Worm (Caenorhabditis elegans) whole organism, L2 larva: ENCODE results near the gene hgrs-1.

Experiments
- C34F6.9 ChIP-seq: fragments of 150-350 bp; optimal IDR thresholded peaks from 2 replicates; lab custom pipeline; 2014; ENCODE audit warnings: missing biosample characterization, missing genetic modification characterization
- F13H6.1 ChIP-seq: sonication (generic microtip); optimal IDR thresholded peaks from 2 replicates; lab custom pipeline; 2016; ENCODE audit warnings: missing genetic modification characterization, missing compliant biosample characterization
- R02D3.7 ChIP-seq: fragments of 150-350 bp; optimal IDR thresholded peaks from 2 replicates; lab custom pipeline; 2014; ENCODE audit warnings: missing biosample characterization, missing genetic modification characterization
- Y55F3AM.14 ChIP-seq: fragments of 200-800 bp; sonication (Bioruptor generic); optimal IDR thresholded peaks from 2 replicates; lab custom pipeline; 2018; ENCODE audit warnings: mild to moderate bottlenecking, missing genetic modification characterization, missing compliant biosample characterization
- ZK546.5 ChIP-seq: sonication (generic microtip); optimal IDR thresholded peaks from 2 replicates; lab custom pipeline; 2017; ENCODE audit warnings: missing biosample characterization, missing genetic modification characterization
- alr-1 ChIP-seq: fragments of 150-350 bp; optimal IDR thresholded peaks from 2 replicates; lab custom pipeline; 2014; ENCODE audit warnings: missing biosample characterization, missing genetic modification characterization
- aly-2 ChIP-seq: fragments of 150-350 bp; optimal IDR thresholded peaks from 2 replicates; lab custom pipeline; 2014; ENCODE audit warnings: missing biosample characterization, missing genetic modification characterization
- ama-1 ChIP-seq: fragments of 150-350 bp; optimal IDR thresholded peaks from 2 replicates; lab custom pipeline; 2018; ENCODE audit warnings: inconsistent platforms
- blmp-1 ChIP-seq: sonication (generic microtip); optimal IDR thresholded peaks from 2 replicates; lab custom pipeline; 2017; ENCODE audit warnings: missing genetic modification characterization, mild to moderate bottlenecking, missing compliant biosample characterization, antibody characterized with exemption, moderate library complexity; ENCODE audit not compliant: insufficient read depth
- ceh-16 ChIP-seq: fragments of 150-350 bp; optimal IDR thresholded peaks from 2 replicates; lab custom pipeline; 2014; ENCODE audit warnings: missing biosample characterization, missing genetic modification characterization
- ceh-82 ChIP-seq: fragments of 150-350 bp; optimal IDR thresholded peaks from 2 replicates; lab custom pipeline; 2014; ENCODE audit warnings: missing biosample characterization, missing genetic modification characterization
- crh-2 ChIP-seq: sonication (generic microtip); optimal IDR thresholded peaks from 2 replicates; lab custom pipeline; 2017; ENCODE audit warnings: missing biosample characterization, missing genetic modification characterization
- dmd-4 ChIP-seq: sonication (generic microtip); optimal IDR thresholded peaks from 2 replicates; lab custom pipeline; 2017; ENCODE audit warnings: missing biosample characterization, missing genetic modification characterization
- egl-27 ChIP-seq: sonication (generic microtip); optimal IDR thresholded peaks from 3 replicates; lab custom pipeline; 2017; ENCODE audit warnings: missing biosample characterization, missing genetic modification reagents, missing genetic modification characterization
- elt-1 ChIP-seq: fragments of 150-350 bp; optimal IDR thresholded peaks from 2 replicates; lab custom pipeline; 2014; ENCODE audit warnings: missing biosample characterization, missing genetic modification characterization
- elt-3 ChIP-seq: sonication (generic microtip); optimal IDR thresholded peaks from 2 replicates; lab custom pipeline; 2017; ENCODE audit warnings: missing biosample characterization, missing genetic modification characterization
- fos-1 ChIP-seq: fragments of 150-350 bp; optimal IDR thresholded peaks from 2 replicates; lab custom pipeline; 2014; ENCODE audit warnings: missing biosample characterization, missing genetic modification characterization
- gmeb-1 ChIP-seq: fragments of 150-350 bp; optimal IDR thresholded peaks from 2 replicates; lab custom pipeline; 2014; ENCODE audit warnings: missing biosample characterization, missing genetic modification characterization
- lin-11 ChIP-seq: fragments of 150-350 bp; sonication (generic microtip); optimal IDR thresholded peaks from 2 replicates; lab custom pipeline; 2014; ENCODE audit warnings: missing biosample characterization, missing genetic modification characterization, inconsistent platforms, mixed read lengths
- lin-13 ChIP-seq: fragments of 150-350 bp; optimal IDR thresholded peaks from 2 replicates; lab custom pipeline; 2014; ENCODE audit warnings: missing biosample characterization, missing genetic modification reagents, missing genetic modification characterization
- lin-39 ChIP-seq: fragments of 150-350 bp; optimal IDR thresholded peaks from 2 replicates; lab custom pipeline; 2014; ENCODE audit warnings: missing biosample characterization, missing genetic modification reagents, missing genetic modification characterization
- lsy-2 ChIP-seq, 2 experiments: fragments of 150-350 bp in 1 of 2; sonication (generic microtip) in 1 of 2; optimal IDR thresholded peaks; 2 replicates each; lab custom pipeline; 2014 to 2017; ENCODE audit warnings: missing biosample characterization in 2 of 2, missing genetic modification characterization in 2 of 2
- mab-5 ChIP-seq: fragments of 150-350 bp; optimal IDR thresholded peaks from 2 replicates; lab custom pipeline; 2014; ENCODE audit warnings: missing biosample characterization, missing genetic modification characterization
- mbf-1 ChIP-seq: sonication (generic microtip); optimal IDR thresholded peaks from 2 replicates; lab custom pipeline; 2017; ENCODE audit warnings: missing biosample characterization, missing genetic modification characterization
- mdl-1 ChIP-seq, 2 experiments: fragments of 150-350 bp in 1 of 2; sonication (generic microtip) in 1 of 2; optimal IDR thresholded peaks; 2 replicates each; lab custom pipeline; 2017; ENCODE audit warnings: missing biosample characterization in 2 of 2, missing genetic modification characterization in 2 of 2
- nhr-10 ChIP-seq: sonication (generic microtip); optimal IDR thresholded peaks from 2 replicates; lab custom pipeline; 2017; ENCODE audit warnings: missing biosample characterization, missing genetic modification characterization
- nhr-11 ChIP-seq: fragments of 150-350 bp; optimal IDR thresholded peaks from 2 replicates; lab custom pipeline; 2014; ENCODE audit warnings: missing biosample characterization, missing genetic modification characterization
- nhr-12 ChIP-seq: fragments of 150-350 bp; optimal IDR thresholded peaks from 2 replicates; lab custom pipeline; 2014; ENCODE audit warnings: missing biosample characterization, missing genetic modification characterization
- nhr-129 ChIP-seq: fragments of 150-350 bp; optimal IDR thresholded peaks from 2 replicates; lab custom pipeline; 2014; ENCODE audit warnings: missing biosample characterization, missing genetic modification characterization
- nhr-21 ChIP-seq: fragments of 150-350 bp; optimal IDR thresholded peaks from 2 replicates; lab custom pipeline; 2014; ENCODE audit warnings: missing biosample characterization, missing genetic modification characterization
- nhr-23 ChIP-seq: fragments of 150-350 bp; optimal IDR thresholded peaks from 2 replicates; lab custom pipeline; 2014; ENCODE audit warnings: missing biosample characterization, missing genetic modification reagents, missing genetic modification characterization
- nhr-237 ChIP-seq: fragments of 150-350 bp; optimal IDR thresholded peaks from 2 replicates; lab custom pipeline; 2014; ENCODE audit warnings: missing biosample characterization, missing genetic modification characterization
- nhr-25 ChIP-seq: fragments of 150-350 bp; sonication (generic microtip); optimal IDR thresholded peaks from 3 replicates; lab custom pipeline; 2014; ENCODE audit warnings: missing biosample characterization, missing genetic modification characterization
- nhr-6 ChIP-seq: fragments of 150-350 bp; optimal IDR thresholded peaks from 2 replicates; lab custom pipeline; 2014; ENCODE audit warnings: missing biosample characterization, missing genetic modification characterization
- nhr-77 ChIP-seq: fragments of 150-350 bp; optimal IDR thresholded peaks from 2 replicates; lab custom pipeline; 2014; ENCODE audit warnings: missing biosample characterization, missing genetic modification characterization
- peb-1 ChIP-seq: fragments of 150-350 bp; optimal IDR thresholded peaks from 2 replicates; lab custom pipeline; 2014; ENCODE audit warnings: missing biosample characterization, missing genetic modification characterization
- sem-4 ChIP-seq: fragments of 150-350 bp; optimal IDR thresholded peaks from 2 replicates; lab custom pipeline; 2014; ENCODE audit warnings: missing biosample characterization, missing genetic modification reagents, missing genetic modification characterization
- skn-1 ChIP-seq: sonication (generic microtip); optimal IDR thresholded peaks from 2 replicates; lab custom pipeline; 2017; ENCODE audit warnings: missing biosample characterization, missing genetic modification characterization
- sma-3 ChIP-seq: sonication (generic microtip); optimal IDR thresholded peaks from 2 replicates; lab custom pipeline; 2016; ENCODE audit warnings: missing genetic modification reagents, missing genetic modification characterization, missing compliant biosample characterization
- snpc-4 ChIP-seq: fragments of 150-350 bp; optimal IDR thresholded peaks from 2 replicates; lab custom pipeline; 2014; ENCODE audit warnings: missing biosample characterization, missing genetic modification characterization
- unc-39 ChIP-seq: fragments of 150-350 bp; optimal IDR thresholded peaks from 2 replicates; lab custom pipeline; 2014; ENCODE audit warnings: missing biosample characterization, missing genetic modification characterization
- unc-55 ChIP-seq: fragments of 150-350 bp; sonication (generic microtip); optimal IDR thresholded peaks from 3 replicates; lab custom pipeline; 2014; ENCODE audit warnings: missing biosample characterization, missing genetic modification reagents, missing genetic modification characterization
- unc-62 ChIP-seq: fragments of 150-350 bp; optimal IDR thresholded peaks from 2 replicates; lab custom pipeline; 2014; ENCODE audit warnings: missing biosample characterization, missing genetic modification reagents, missing genetic modification characterization
- zag-1 ChIP-seq: fragments of 150-350 bp; optimal IDR thresholded peaks from 2 replicates; lab custom pipeline; 2014; ENCODE audit warnings: missing biosample characterization, missing genetic modification characterization
- ztf-1 ChIP-seq: fragments of 200-800 bp; sonication (Bioruptor generic); conservative IDR thresholded peaks from 2 replicates; pipeline ENCODE4 v1.3.6; 2022; ENCODE audit warnings: missing genetic modification characterization, missing compliant biosample characterization
- ztf-11 ChIP-seq: sonication (generic microtip); optimal IDR thresholded peaks from 2 replicates; lab custom pipeline; 2017; ENCODE audit warnings: missing biosample characterization, missing genetic modification characterization
- ztf-4 ChIP-seq: fragments of 150-350 bp; optimal IDR thresholded peaks from 2 replicates; lab custom pipeline; 2014; ENCODE audit warnings: missing biosample characterization, missing genetic modification characterization

hgrs-1 gene

ce11 chrIV:8189667-8190066, 16.2 kb downstream of the hgrs-1 start:
- TF ChIP-seq lin-11 (no peak), F13H6.1 (tag; lab: Kevin White, UChicago) (no peak), Y55F3AM.14 (GFP tag; lab: Kevin White, UChicago) (no peak), ama-1 (no peak), blmp-1 (tag; lab: Kevin White, UChicago) (no peak), nhr-10 (tag; lab: Kevin White, UChicago) (no peak), sem-4 (tag; lab: Kevin White, UChicago) (no peak), nhr-77 (tag; lab: Kevin White, UChicago) (no peak), elt-3 (no peak), nhr-237 (no peak), ceh-82 (tag; lab: Kevin White, UChicago) (no peak), nhr-21 (tag; lab: Kevin White, UChicago) (no peak), nhr-23 (no peak), egl-27 (tag; lab: Kevin White, UChicago) (no peak), mbf-1 (tag; lab: Kevin White, UChicago) (no peak), mab-5 (tag; lab: Kevin White, UChicago) (no peak), peb-1 (tag; lab: Kevin White, UChicago) (no peak), R02D3.7 (no peak), ZK546.5 (no peak), nhr-6 (no peak)
- TF ChIP-seq, all 48 proteins: peak for 0

DNA sequence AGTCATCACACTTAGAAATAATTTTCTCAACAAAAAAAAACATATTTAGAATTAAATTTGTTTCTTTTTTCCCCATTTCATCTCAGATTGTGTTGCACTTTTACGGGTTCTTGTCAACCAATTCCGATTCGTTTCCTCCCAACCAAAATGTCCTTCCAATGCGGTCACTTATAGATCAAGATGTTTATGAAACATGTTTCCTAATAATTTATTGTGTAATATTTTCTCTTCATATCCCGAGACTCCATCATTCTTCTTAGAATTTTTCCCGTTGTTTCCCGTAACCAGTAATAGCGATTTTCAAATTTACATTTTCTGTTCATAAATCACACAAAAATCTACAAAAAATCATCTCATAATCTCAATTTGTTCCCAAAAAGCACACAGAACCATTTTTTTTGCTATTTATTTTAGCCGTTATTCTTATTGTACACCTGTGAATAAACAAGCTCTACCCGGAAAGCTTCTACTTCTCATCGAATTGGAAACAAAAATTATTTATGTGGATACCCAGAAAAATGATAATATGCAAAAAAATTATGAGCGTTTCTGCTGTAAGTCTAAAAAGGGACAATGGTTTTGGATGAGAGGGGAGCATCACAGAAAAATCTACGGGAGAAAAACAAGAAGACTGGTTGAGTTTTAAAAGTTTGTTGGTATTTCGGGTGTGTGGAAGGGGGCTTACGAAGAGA, 17.3 kb downstream of the hgrs-1 start:
- TF ChIP-seq egl-27 (tag; lab: Kevin White, UChicago), result no peak
- TF ChIP-seq elt-3, result no peak
- no peak for TF ChIP-seq ztf-1 (GFP tag; lab: Robert Waterston, UW)
- TF ChIP-seq nhr-77 (tag; lab: Kevin White, UChicago), result no peak
- TF ChIP-seq, all 48 proteins: peak for 0

- TF ChIP-seq sma-3 (no peak), nhr-11 (tag; lab: Kevin White, UChicago) (no peak), sem-4 (tag; lab: Kevin White, UChicago) (peak; percentile 51), ztf-4 (tag; lab: Kevin White, UChicago) (no peak), nhr-6 (no peak), gmeb-1 (tag; lab: Kevin White, UChicago) (no peak), lin-13 (GFP tag; lab: Kevin White, UChicago) (peak; percentile 14), unc-62 (no peak), lin-39 (tag; lab: Kevin White, UChicago) (no peak), ama-1 (no peak), mbf-1 (tag; lab: Kevin White, UChicago) (no peak), ztf-1 (GFP tag; lab: Robert Waterston, UW) (no peak), R02D3.7 (no peak), elt-3 (no peak), zag-1 (tag; lab: Kevin White, UChicago) (peak; percentile 28), nhr-25 (tag; lab: Kevin White, UChicago) (no peak), ZK546.5 (no peak), nhr-12 (tag; lab: Kevin White, UChicago) (no peak), elt-1 (tag; lab: Kevin White, UChicago) (no peak), fos-1 (no peak), peb-1 (tag; lab: Kevin White, UChicago) (no peak), mdl-1 (tag; optimal IDR thresholded peaks at IDR 0.05; lab: Kevin White, UChicago) (peak in 1 of 2 experiments; percentile 7), alr-1 (peak; percentile 32), aly-2 (tag; lab: Kevin White, UChicago) (no peak), nhr-21 (tag; lab: Kevin White, UChicago) (no peak), mab-5 (tag; lab: Kevin White, UChicago) (no peak), dmd-4 (tag; lab: Kevin White, UChicago) (no peak), lin-11 (peak; percentile 83), lsy-2 (tag; optimal IDR thresholded peaks at IDR 0.05; lab: Kevin White, UChicago) (peak in 1 of 2 experiments; percentile 44), unc-39 (tag; lab: Kevin White, UChicago) (no peak), Y55F3AM.14 (GFP tag; lab: Kevin White, UChicago) (peak; percentile 42), nhr-237 (no peak), unc-55 (GFP tag; lab: Kevin White, UChicago) (peak; percentile 66), nhr-10 (tag; lab: Kevin White, UChicago) (no peak), snpc-4 (tag; lab: Kevin White, UChicago) (no peak), crh-2 (peak; percentile 39), ceh-16 (tag; lab: Kevin White, UChicago) (no peak), nhr-23 (no peak), blmp-1 (tag; lab: Kevin White, UChicago) (no peak), egl-27 (tag; lab: Kevin White, UChicago) (no peak), nhr-129 (tag; lab: Kevin White, UChicago) (peak; percentile 65), nhr-77 (tag; lab: Kevin White, UChicago) (no peak), ceh-82 (tag; lab: Kevin White, UChicago) (no peak), ztf-11 (tag; lab: Kevin White, UChicago) (no peak), F13H6.1 (tag; lab: Kevin White, UChicago) (peak; percentile 71), C34F6.9 (peak; percentile 73), skn-1 (tag; lab: Kevin White, UChicago) (no peak)
Observed at ce11 chrIV:8183313-8183712, 22.5 kb downstream of the hgrs-1 start.
